Fruit fly (Drosophila melanogaster) whole organism, embryonic: Measurements from ENCODE around the gene Rab40.

Experiments
- CG10274 ChIP-seq: fragments of 200-800 bp; sonication (Bioruptor generic); optimal IDR thresholded peaks from 3 replicates; lab custom pipeline; 2017; ENCODE audit warnings: missing biosample characterization, mild to moderate bottlenecking, missing genetic modification characterization
- CG10431 ChIP-seq: fragments of 200-800 bp; sonication (Bioruptor generic); optimal IDR thresholded peaks from 3 replicates; lab custom pipeline; 2018; ENCODE audit warnings: missing biosample characterization, mild to moderate bottlenecking, missing genetic modification characterization
- CG11085 ChIP-seq: fragments of 200-800 bp; sonication (Bioruptor generic); IDR thresholded peaks from 2 replicates; pipeline ENCODE4 v1.3.6; 2022; ENCODE audit warnings: missing biosample characterization, missing genetic modification characterization
- CG11723 ChIP-seq: fragments of 200-800 bp; sonication (Bioruptor generic); optimal IDR thresholded peaks from 2 replicates; lab custom pipeline; 2017; ENCODE audit warnings: missing biosample characterization, mild to moderate bottlenecking, missing genetic modification characterization
- CG13775 ChIP-seq: fragments of 200-800 bp; sonication (Bioruptor generic); optimal IDR thresholded peaks from 3 replicates; lab custom pipeline; 2017; ENCODE audit warnings: missing biosample characterization, mild to moderate bottlenecking, missing genetic modification characterization
- CG15601 ChIP-seq: fragments of 200-800 bp; sonication (Bioruptor generic); optimal IDR thresholded peaks from 3 replicates; lab custom pipeline; 2019; ENCODE audit warnings: missing biosample characterization, mild to moderate bottlenecking, missing genetic modification characterization, moderate library complexity
- CG18599 ChIP-seq: fragments of 200-800 bp; sonication (Bioruptor generic); optimal IDR thresholded peaks from 3 replicates; lab custom pipeline; 2017; ENCODE audit warnings: missing biosample characterization, missing genetic modification characterization, mild to moderate bottlenecking, moderate library complexity, missing genetic modification reagents
- CG31224 ChIP-seq: fragments of 200-800 bp; sonication (Bioruptor generic); IDR thresholded peaks from 2 replicates; pipeline ENCODE4 v1.3.6; 2022; ENCODE audit warnings: missing biosample characterization, missing genetic modification characterization
- CG31441 ChIP-seq: fragments of 200-800 bp; sonication (Bioruptor generic); IDR thresholded peaks from 2 replicates; pipeline ENCODE4 v1.3.6; 2022; ENCODE audit warnings: missing biosample characterization, missing genetic modification characterization
- CG33557 ChIP-seq: fragments of 200-800 bp; sonication (Bioruptor generic); optimal IDR thresholded peaks from 2 replicates; lab custom pipeline; 2019; ENCODE audit warnings: missing biosample characterization, mild to moderate bottlenecking, missing genetic modification characterization, moderate library complexity
- CG6765 ChIP-seq: fragments of 200-800 bp; sonication (Bioruptor generic); optimal IDR thresholded peaks from 3 replicates; lab custom pipeline; 2017; ENCODE audit warnings: missing biosample characterization, mild to moderate bottlenecking, missing genetic modification characterization
- CG7745 ChIP-seq: fragments of 200-800 bp; sonication (Bioruptor generic); optimal IDR thresholded peaks from 2 replicates; lab custom pipeline; 2018; ENCODE audit warnings: missing biosample characterization, mild to moderate bottlenecking, missing genetic modification characterization, moderate library complexity
- CG9609 ChIP-seq: fragments of 200-800 bp; sonication (Bioruptor generic); optimal IDR thresholded peaks from 3 replicates; lab custom pipeline; 2016; ENCODE audit warnings: missing biosample characterization, missing genetic modification characterization
- Dek ChIP-seq: fragments of 200-800 bp; sonication (Bioruptor generic); optimal IDR thresholded peaks from 3 replicates; lab custom pipeline; 2019; ENCODE audit warnings: missing biosample characterization, mild to moderate bottlenecking, missing genetic modification characterization, moderate library complexity
- Dfd ChIP-seq, 2 experiments: fragments of >200 bp; optimal IDR thresholded peaks; 2 replicates each; lab custom pipeline; 2017; ENCODE audit warnings: missing biosample characterization in 2 of 2, missing genetic modification characterization in 2 of 2
- Drgx ChIP-seq: fragments of 200-800 bp; sonication (Bioruptor generic); IDR thresholded peaks from 2 replicates; pipeline ENCODE4 v1.3.6; 2022; ENCODE audit warnings: missing biosample characterization, missing genetic modification characterization
- Elba2 ChIP-seq: fragments of 200-800 bp; sonication (Bioruptor generic); optimal IDR thresholded peaks from 3 replicates; lab custom pipeline; 2016; ENCODE audit warnings: missing biosample characterization, missing genetic modification characterization
- Fer3 ChIP-seq: fragments of 200-800 bp; sonication (Bioruptor generic); optimal IDR thresholded peaks from 2 replicates; lab custom pipeline; 2018; ENCODE audit warnings: missing biosample characterization, mild to moderate bottlenecking, missing genetic modification characterization, moderate library complexity
- H15 ChIP-seq: fragments of 200-800 bp; sonication (Bioruptor generic); IDR thresholded peaks from 3 replicates; pipeline ENCODE4 v1.3.6; 2022; ENCODE audit warnings: missing biosample characterization, missing genetic modification characterization
- HLH4C ChIP-seq: fragments of 200-800 bp; sonication (Bioruptor generic); IDR thresholded peaks from 3 replicates; pipeline ENCODE4 v1.3.6; 2022; ENCODE audit warnings: missing biosample characterization, missing genetic modification characterization; ENCODE audit not compliant: partially characterized antibody
- Hr78 ChIP-seq, 2 experiments: fragments of 200-800 bp in 1 of 2; fragments of >200 bp in 1 of 2; sonication (Bioruptor generic) in 1 of 2; optimal IDR thresholded peaks; 2 replicates each; lab custom pipeline; 2017 to 2019; ENCODE audit warnings: missing biosample characterization in 2 of 2, missing genetic modification characterization in 2 of 2, mild to moderate bottlenecking in 1 of 2, moderate library complexity in 1 of 2
- Lhr ChIP-seq: fragments of 200-800 bp; sonication (Bioruptor generic); optimal IDR thresholded peaks from 3 replicates; lab custom pipeline; 2017; ENCODE audit warnings: mild to moderate bottlenecking, missing biosample characterization, missing genetic modification reagents, missing genetic modification characterization
- Med ChIP-seq: fragments of 200-800 bp; sonication (Bioruptor generic); peaks from one replicate; lab custom pipeline; 2016; ENCODE audit warnings: missing biosample characterization, missing genetic modification characterization, mild to moderate bottlenecking, inconsistent platforms, moderate library complexity
- Oli ChIP-seq: fragments of 200-800 bp; sonication (Bioruptor generic); optimal IDR thresholded peaks from 2 replicates; lab custom pipeline; 2018; ENCODE audit warnings: missing biosample characterization, mild to moderate bottlenecking, missing genetic modification characterization, moderate library complexity
- Six4 ChIP-seq: fragments of 200-800 bp; sonication (Bioruptor generic); optimal IDR thresholded peaks from 2 replicates; lab custom pipeline; 2016; ENCODE audit warnings: missing biosample characterization, missing genetic modification characterization
- Sry-δ ChIP-seq: fragments of 200-800 bp; sonication (Bioruptor generic); optimal IDR thresholded peaks from 2 replicates; lab custom pipeline; 2016; ENCODE audit warnings: missing biosample characterization, missing genetic modification characterization
- az2 ChIP-seq: fragments of 200-800 bp; sonication (Bioruptor generic); optimal IDR thresholded peaks from 3 replicates; lab custom pipeline; 2016; ENCODE audit warnings: missing biosample characterization, missing genetic modification characterization
- bigmax ChIP-seq: fragments of 200-800 bp; sonication (Bioruptor generic); optimal IDR thresholded peaks from 2 replicates; lab custom pipeline; 2018; ENCODE audit warnings: missing biosample characterization, mild to moderate bottlenecking, missing genetic modification characterization
- br ChIP-seq: fragments of >200 bp; optimal IDR thresholded peaks from 2 replicates; lab custom pipeline; 2017
- cas ChIP-seq: fragments of 200-800 bp; sonication (Bioruptor generic); IDR thresholded peaks from 2 replicates; pipeline ENCODE4 v1.3.6; 2022; ENCODE audit warnings: missing biosample characterization, missing genetic modification characterization
- dan ChIP-seq: fragments of 200-800 bp; sonication (Bioruptor generic); IDR thresholded peaks from 2 replicates; pipeline ENCODE4 v1.3.6; 2022; ENCODE audit warnings: missing biosample characterization, missing genetic modification characterization
- dysf ChIP-seq: fragments of 200-800 bp; sonication (Bioruptor generic); IDR thresholded peaks from 3 replicates; pipeline ENCODE4 v1.3.6; 2022; ENCODE audit warnings: missing biosample characterization, missing genetic modification characterization
- eyg ChIP-seq: fragments of 200-800 bp; sonication (Bioruptor generic); optimal IDR thresholded peaks from 3 replicates; lab custom pipeline; 2016; ENCODE audit warnings: missing biosample characterization, missing genetic modification characterization
- fd102C ChIP-seq: fragments of 200-800 bp; sonication (Bioruptor generic); optimal IDR thresholded peaks from 2 replicates; lab custom pipeline; 2018; ENCODE audit warnings: missing biosample characterization, mild to moderate bottlenecking, missing genetic modification characterization, moderate library complexity
- gt ChIP-seq: fragments of 200-800 bp; sonication (Bioruptor generic); IDR thresholded peaks from 2 replicates; pipeline ENCODE4 v1.3.6; 2022; ENCODE audit warnings: missing biosample characterization, missing genetic modification characterization
- lmd ChIP-seq: fragments of 200-800 bp; sonication (Bioruptor generic); IDR thresholded peaks from 2 replicates; pipeline ENCODE4 v1.3.6; 2022; ENCODE audit warnings: missing biosample characterization, missing genetic modification characterization
- nerfin-1 ChIP-seq: fragments of 200-800 bp; sonication (Bioruptor generic); optimal IDR thresholded peaks from 3 replicates; lab custom pipeline; 2019; ENCODE audit warnings: missing biosample characterization, mild to moderate bottlenecking, missing genetic modification characterization, moderate library complexity
- pan ChIP-seq, 4 experiments: fragments of >200 bp in 3 of 4; fragments of 200-800 bp in 1 of 4; sonication (Bioruptor generic) in 1 of 4; optimal IDR thresholded peaks in 3 of 4; IDR thresholded peaks in 1 of 4; 2 replicates each; pipeline versions ENCODE4 v1.3.6 to Lab custom; 2017 to 2022; ENCODE audit warnings: missing biosample characterization in 2 of 4, missing genetic modification characterization in 2 of 4, mixed read lengths in 1 of 4
- pb ChIP-seq: fragments of 200-800 bp; sonication (Bioruptor generic); optimal IDR thresholded peaks from 3 replicates; lab custom pipeline; 2016; ENCODE audit warnings: missing biosample characterization, missing genetic modification characterization
- pros ChIP-seq: fragments of 200-800 bp; sonication (Bioruptor generic); optimal IDR thresholded peaks from 3 replicates; lab custom pipeline; 2019; ENCODE audit warnings: missing biosample characterization, mild to moderate bottlenecking, missing genetic modification characterization, moderate library complexity
- pum ChIP-seq: fragments of 200-800 bp; sonication (Bioruptor generic); optimal IDR thresholded peaks from 2 replicates; lab custom pipeline; 2016; ENCODE audit warnings: missing biosample characterization, missing genetic modification characterization
- shn ChIP-seq: fragments of 200-800 bp; sonication (Bioruptor generic); optimal IDR thresholded peaks from 3 replicates; lab custom pipeline; 2016; ENCODE audit warnings: missing biosample characterization, missing genetic modification characterization
- sisA ChIP-seq: fragments of 200-800 bp; sonication (Bioruptor generic); IDR thresholded peaks from 2 replicates; pipeline ENCODE4 v1.3.6; 2022; ENCODE audit warnings: missing biosample characterization, missing genetic modification characterization
- sna ChIP-seq: fragments of 200-800 bp; sonication (Bioruptor generic); IDR thresholded peaks from 2 replicates; pipeline ENCODE4 v1.3.6; 2022; ENCODE audit warnings: missing biosample characterization, missing genetic modification characterization; ENCODE audit not compliant: partially characterized antibody
- sob ChIP-seq: fragments of 200-800 bp; sonication (Bioruptor generic); IDR thresholded peaks from 2 replicates; pipeline ENCODE4 v1.3.6; 2022; ENCODE audit warnings: missing biosample characterization, missing genetic modification characterization
- stwl ChIP-seq: fragments of 200-800 bp; sonication (Bioruptor generic); optimal IDR thresholded peaks from 3 replicates; lab custom pipeline; 2018; ENCODE audit warnings: missing biosample characterization, mild to moderate bottlenecking, missing genetic modification characterization, moderate library complexity
- tio ChIP-seq: fragments of 200-800 bp; sonication (Bioruptor generic); optimal IDR thresholded peaks from 2 replicates; lab custom pipeline; 2017; ENCODE audit warnings: missing biosample characterization, missing genetic modification characterization, inconsistent platforms
- tup ChIP-seq: fragments of 200-800 bp; sonication (Bioruptor generic); optimal IDR thresholded peaks from 2 replicates; lab custom pipeline; 2016; ENCODE audit warnings: missing biosample characterization, mild to moderate bottlenecking, missing genetic modification characterization, moderate library complexity
- vnd ChIP-seq: fragments of 200-800 bp; sonication (Bioruptor generic); IDR thresholded peaks from 3 replicates; pipeline ENCODE4 v1.3.6; 2022; ENCODE audit warnings: missing biosample characterization, missing genetic modification characterization; ENCODE audit not compliant: partially characterized antibody
- wdn ChIP-seq: fragments of 200-800 bp; sonication (Bioruptor generic); IDR thresholded peaks from 2 replicates; pipeline ENCODE4 v1.3.6; 2022; ENCODE audit warnings: missing biosample characterization, missing genetic modification characterization

Rab40 gene

DNA sequence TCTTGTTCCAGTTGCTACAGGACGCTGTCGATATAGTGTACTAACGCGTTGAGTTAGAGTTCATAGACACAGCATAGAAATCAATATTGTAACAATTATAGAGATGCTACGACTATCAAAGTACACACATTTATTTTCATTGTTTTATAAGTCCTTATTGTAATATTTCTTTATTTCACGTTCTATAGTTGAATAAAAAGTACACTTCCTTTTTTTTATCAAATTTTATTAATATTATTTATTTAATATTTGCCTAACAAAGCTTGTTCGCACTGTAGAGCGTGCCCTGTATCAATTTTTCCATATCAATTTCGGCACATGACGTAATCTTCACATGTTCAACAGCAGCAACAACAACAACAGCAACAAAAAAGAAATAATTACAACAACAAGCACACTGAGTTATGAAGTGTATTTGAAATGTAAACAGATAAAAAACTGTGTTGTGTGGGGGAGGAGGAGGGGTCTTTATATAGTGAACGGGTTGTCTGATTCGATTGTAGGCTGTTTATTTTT lies 11.1 kb upstream of the Rab40 start (continued):
- peak; percentile 7 for TF ChIP-seq CG10431 (GFP tag; lab: Kevin White, UChicago)
- TF ChIP-seq bigmax (GFP tag; lab: Kevin White, UChicago), result no peak
- TF ChIP-seq CG9609, result no peak
- peak; percentile 72 for TF ChIP-seq CG15601
- peak; percentile 59 for TF ChIP-seq Six4
- peak; percentile 82 for TF ChIP-seq Dek (tag; lab: Kevin White, UChicago)
- no peak for TF ChIP-seq stwl (tag; lab: Kevin White, UChicago)
- peak; percentile 78 for TF ChIP-seq lmd (GFP tag; lab: Robert Waterston, UW)
- peak; percentile 64 for TF ChIP-seq Drgx (GFP tag; lab: Robert Waterston, UW)
- TF ChIP-seq sisA (GFP tag; lab: Robert Waterston, UW), result peak; percentile 71
- no peak for TF ChIP-seq Lhr (GFP tag; lab: Kevin White, UChicago)
- no peak for TF ChIP-seq pan (optimal IDR thresholded peaks at IDR 0.05; lab: Kevin White, UChicago)
- TF ChIP-seq pan (GFP tag; optimal IDR thresholded peaks at IDR 0.05 in 1 of 2, IDR thresholded peaks at IDR 0.05 in 1 of 2), result peak in 1 of 2 experiments; percentile 79
- peak; percentile 70 for TF ChIP-seq CG13775 (GFP tag; lab: Kevin White, UChicago)
- TF ChIP-seq Hr78 (GFP tag; optimal IDR thresholded peaks at IDR 0.05; lab: Kevin White, UChicago), result peak in 1 of 2 experiments; percentile 50
- peak; percentile 81 for TF ChIP-seq Med
- no peak for TF ChIP-seq vnd (GFP tag; lab: Robert Waterston, UW)
- no peak for TF ChIP-seq pb (GFP tag; lab: Kevin White, UChicago)
- no peak for TF ChIP-seq Elba2 (GFP tag; lab: Kevin White, UChicago)
- TF ChIP-seq br (lab: Kevin White, UChicago), result no peak
- TF ChIP-seq CG33557 (GFP tag; lab: Kevin White, UChicago), result peak; percentile 67
- peak; percentile 14 for TF ChIP-seq CG6765 (GFP tag; lab: Kevin White, UChicago)
- TF ChIP-seq shn, result no peak
- TF ChIP-seq dan (GFP tag; lab: Robert Waterston, UW), result no peak
- TF ChIP-seq fd102C (GFP tag; lab: Kevin White, UChicago), result no peak
- no peak for TF ChIP-seq tup
- peak; percentile 71 for TF ChIP-seq sob (GFP tag; lab: Robert Waterston, UW)
- peak; percentile 91 for TF ChIP-seq dysf (GFP tag; lab: Robert Waterston, UW)
- peak; percentile 85 for TF ChIP-seq CG31441
- TF ChIP-seq eyg (GFP tag; lab: Kevin White, UChicago), result no peak
- no peak for TF ChIP-seq CG11085
- peak; percentile 80 for TF ChIP-seq Fer3
- TF ChIP-seq CG10274, result peak; percentile 39
- TF ChIP-seq cas, result 0 out of 2 replicates have a peak, but pooled peaks have one; percentile 22
- peak; percentile 86 for TF ChIP-seq CG18599
- peak; percentile 53; the same call in 1 of the 3 replicates for TF ChIP-seq H15
- TF ChIP-seq HLH4C (GFP tag; lab: Robert Waterston, UW), result no peak
- peak; percentile 37; the same call in 1 of the 2 replicates for TF ChIP-seq gt (GFP tag; lab: Robert Waterston, UW)
- peak; percentile 64 for TF ChIP-seq az2
- no peak for TF ChIP-seq pros (GFP tag; lab: Kevin White, UChicago)
- TF ChIP-seq tio, result peak; percentile 72
- no peak for TF ChIP-seq Sry-δ
- no peak for TF ChIP-seq CG7745 (tag; lab: Kevin White, UChicago)
- TF ChIP-seq CG11723 (GFP tag; lab: Kevin White, UChicago), result peak; percentile 51
- no peak for TF ChIP-seq Dfd (GFP tag; optimal IDR thresholded peaks at IDR 0.05; lab: Kevin White, UChicago)
- TF ChIP-seq pum (GFP tag; lab: Kevin White, UChicago), result no peak
- peak; percentile 69 for TF ChIP-seq CG31224 (GFP tag; lab: Robert Waterston, UW)
- no peak for TF ChIP-seq sna (GFP tag; lab: Robert Waterston, UW)
- TF ChIP-seq nerfin-1, result peak; percentile 66
- peak; percentile 86 for TF ChIP-seq Oli (tag; lab: Kevin White, UChicago)
- TF ChIP-seq wdn, result no peak
